Fruit fly (Drosophila melanogaster) whole organism, pupa: ENCODE data around the gene Ncc69.

ENCODE experiments used
- CG10348 ChIP-seq: fragments of 200-800 bp; sonication (Bioruptor generic); IDR thresholded peaks from 2 replicates; pipeline ENCODE4 v1.3.6; 2022; ENCODE audit warnings: missing biosample characterization, missing genetic modification characterization
- CG12605 ChIP-seq: fragments of 200-800 bp; sonication (Bioruptor generic); IDR thresholded peaks from 2 replicates; pipeline ENCODE4 v1.3.6; 2022; ENCODE audit warnings: missing biosample characterization, missing genetic modification characterization
- CG13204 ChIP-seq: fragments of 200-800 bp; sonication (Bioruptor generic); optimal IDR thresholded peaks from 2 replicates; lab custom pipeline; 2018; ENCODE audit warnings: missing biosample characterization, mild to moderate bottlenecking, missing genetic modification characterization, moderate library complexity
- CG14655 ChIP-seq: fragments of 200-800 bp; sonication (Bioruptor generic); optimal IDR thresholded peaks from 3 replicates; lab custom pipeline; 2017; ENCODE audit warnings: mild to moderate bottlenecking, missing biosample characterization, missing genetic modification reagents, missing genetic modification characterization
- CG15710 ChIP-seq: fragments of 200-800 bp; sonication (Bioruptor generic); optimal IDR thresholded peaks from 2 replicates; lab custom pipeline; 2018; ENCODE audit warnings: missing biosample characterization, mild to moderate bottlenecking, missing genetic modification characterization, moderate library complexity
- CG17806 ChIP-seq: fragments of 200-800 bp; sonication (Bioruptor generic); optimal IDR thresholded peaks from 2 replicates; lab custom pipeline; 2018; ENCODE audit warnings: missing biosample characterization, mild to moderate bottlenecking, missing genetic modification characterization, moderate library complexity
- CG32121 ChIP-seq: fragments of 200-800 bp; sonication (Bioruptor generic); IDR thresholded peaks from 2 replicates; pipeline ENCODE4 v1.3.6; 2022; ENCODE audit warnings: missing biosample characterization, missing genetic modification characterization
- CG34367 ChIP-seq: fragments of 200-800 bp; sonication (Bioruptor generic); optimal IDR thresholded peaks from 2 replicates; lab custom pipeline; 2018; ENCODE audit warnings: missing biosample characterization, mild to moderate bottlenecking, missing genetic modification characterization
- CG4496 ChIP-seq: fragments of 200-800 bp; sonication (Bioruptor generic); IDR thresholded peaks from 3 replicates; pipeline ENCODE4 v1.3.6; 2022; ENCODE audit warnings: missing biosample characterization, missing genetic modification characterization
- CG8159 ChIP-seq: fragments of 200-800 bp; sonication (Bioruptor generic); optimal IDR thresholded peaks from 3 replicates; lab custom pipeline; 2018; ENCODE audit warnings: missing biosample characterization, mild to moderate bottlenecking, missing genetic modification characterization, moderate library complexity
- CG8301 ChIP-seq: fragments of 200-800 bp; sonication (Bioruptor generic); optimal IDR thresholded peaks from 2 replicates; lab custom pipeline; 2018; ENCODE audit warnings: missing biosample characterization, mild to moderate bottlenecking, missing genetic modification characterization
- CG9948 ChIP-seq: fragments of 200-800 bp; sonication (Bioruptor generic); optimal IDR thresholded peaks from 2 replicates; lab custom pipeline; 2018; ENCODE audit warnings: missing biosample characterization, mild to moderate bottlenecking, missing genetic modification characterization, moderate library complexity
- D1 ChIP-seq: fragments of 200-800 bp; sonication (Bioruptor generic); optimal IDR thresholded peaks from 2 replicates; lab custom pipeline; 2018; ENCODE audit warnings: missing biosample characterization, mild to moderate bottlenecking, missing genetic modification characterization, moderate library complexity
- EcR ChIP-seq: fragments of 200-800 bp; sonication (Bioruptor generic); optimal IDR thresholded peaks from 3 replicates; lab custom pipeline; 2019; ENCODE audit warnings: missing biosample characterization, missing genetic modification characterization, mild to moderate bottlenecking, moderate library complexity, missing genetic modification reagents
- Ets98B ChIP-seq: fragments of 200-800 bp; sonication (Bioruptor generic); IDR thresholded peaks from 2 replicates; pipeline ENCODE4 v1.3.6; 2022; ENCODE audit warnings: missing biosample characterization, missing genetic modification characterization
- Pif1A ChIP-seq: fragments of 200-800 bp; sonication (Bioruptor generic); optimal IDR thresholded peaks from 3 replicates; lab custom pipeline; 2016; ENCODE audit warnings: missing biosample characterization, missing genetic modification characterization
- Pif1B ChIP-seq: fragments of 200-800 bp; sonication (Bioruptor generic); optimal IDR thresholded peaks from 3 replicates; lab custom pipeline; 2016; ENCODE audit warnings: missing biosample characterization, missing genetic modification characterization
- Snoo ChIP-seq: fragments of 200-800 bp; sonication (Bioruptor generic); optimal IDR thresholded peaks from 3 replicates; lab custom pipeline; 2017; ENCODE audit warnings: missing biosample characterization, mild to moderate bottlenecking, missing genetic modification characterization, inconsistent platforms
- fd96Ca ChIP-seq: fragments of 200-800 bp; sonication (Bioruptor generic); IDR thresholded peaks from 3 replicates; pipeline ENCODE4 v1.3.6; 2022; ENCODE audit warnings: missing biosample characterization, missing genetic modification characterization
- gl ChIP-seq: fragments of 200-800 bp; sonication (Bioruptor generic); optimal IDR thresholded peaks from 2 replicates; lab custom pipeline; 2018; ENCODE audit warnings: missing biosample characterization, mild to moderate bottlenecking, missing genetic modification characterization
- rn ChIP-seq: fragments of 200-800 bp; sonication (Bioruptor generic); IDR thresholded peaks from 2 replicates; pipeline ENCODE4 v1.3.6; 2022; ENCODE audit warnings: missing biosample characterization, missing genetic modification characterization

Ncc69 gene

DNA sequence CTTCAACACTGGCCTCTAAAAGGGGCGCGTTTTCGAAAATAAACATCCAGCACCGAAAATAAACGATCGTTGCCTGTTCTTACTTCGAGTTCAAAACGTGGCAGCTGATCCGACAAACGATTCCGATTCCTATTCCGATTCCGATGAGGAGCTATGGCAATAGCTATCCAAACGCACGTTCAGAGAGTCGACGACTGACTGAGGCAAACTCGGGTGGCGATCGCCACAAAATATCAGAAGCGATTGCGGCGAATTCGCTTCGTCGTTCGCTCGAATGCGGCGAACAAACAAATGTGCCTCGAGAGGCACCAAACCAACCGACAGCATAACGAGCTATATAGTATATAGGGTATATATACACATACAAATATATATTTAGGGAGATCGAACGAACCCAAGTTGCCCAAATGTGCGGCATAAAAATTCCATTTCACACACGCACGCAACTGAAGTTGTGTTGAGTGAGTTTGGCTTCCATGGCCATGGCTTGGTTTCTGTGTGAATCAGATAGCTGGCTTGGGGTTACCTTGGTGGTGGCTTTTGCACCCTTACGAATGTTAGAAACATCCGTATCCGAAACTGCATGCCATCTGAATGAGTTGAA, at the start of gene Ncc69:
Gene Ncc69, minus strand, starts transcription at position 205 of the 604 bp plus-strand sequence.
- TF ChIP-seq CG12605 (GFP tag; lab: Robert Waterston, UW) (no peak), Ets98B (GFP tag; lab: Robert Waterston, UW) (peak; percentile 26; the same call in 1 of the 2 replicates), CG17806 (tag; lab: Kevin White, UChicago) (no peak), EcR (peak; percentile 48), rn (GFP tag; lab: Robert Waterston, UW) (no peak)

DNA sequence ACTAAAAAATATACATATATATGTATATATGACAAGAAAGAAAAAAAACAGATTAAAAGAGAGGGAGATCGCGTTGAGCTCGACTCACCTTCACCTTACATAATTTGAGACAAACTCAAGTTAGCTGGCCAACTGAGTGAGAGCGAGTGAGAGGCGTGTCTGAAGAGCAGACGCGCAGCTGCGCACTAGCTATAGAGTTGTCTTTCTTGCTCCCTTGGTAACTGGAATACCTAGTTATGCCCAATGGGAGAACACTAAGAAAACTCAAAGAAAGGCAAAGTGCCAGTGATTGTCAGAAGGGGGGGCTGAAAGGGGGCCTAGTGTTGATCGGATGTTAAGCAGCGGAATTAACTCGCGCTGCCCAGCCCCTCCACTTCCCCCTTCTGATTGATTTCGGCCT, 43.2 kb upstream of the Ncc69 start:
- TF ChIP-seq CG15710: no peak
- no peak for TF ChIP-seq rn (GFP tag; lab: Robert Waterston, UW)
- TF ChIP-seq CG4496 (GFP tag; lab: Robert Waterston, UW): no peak
- TF ChIP-seq CG17806 (tag; lab: Kevin White, UChicago): no peak
- TF ChIP-seq CG8159 (tag; lab: Kevin White, UChicago): no peak
- TF ChIP-seq fd96Ca (GFP tag; lab: Robert Waterston, UW): no peak
- TF ChIP-seq, all 21 proteins: peak for 0

DNA sequence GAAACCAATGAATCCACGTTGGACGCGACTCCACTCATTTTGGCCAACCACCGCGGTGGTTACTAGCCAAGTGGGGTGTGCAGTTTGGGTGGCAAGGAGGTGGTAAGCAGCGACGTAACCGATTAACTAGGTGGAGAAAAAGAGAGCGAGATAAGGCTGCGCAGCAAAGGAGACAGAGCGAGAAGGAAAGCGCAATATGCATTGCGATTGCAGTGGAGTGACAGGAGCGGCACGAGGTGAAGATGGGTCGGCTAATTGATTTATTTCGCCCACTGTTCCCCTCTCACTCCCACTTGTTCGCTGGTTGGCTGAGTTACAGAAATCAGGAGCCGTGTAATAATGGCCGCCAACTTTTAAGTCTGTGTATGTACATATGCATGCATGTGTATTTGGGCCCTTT, 42.5 kb upstream of the Ncc69 start:
- TF ChIP-seq CG12605 (GFP tag; lab: Robert Waterston, UW) (no peak), gl (no peak), CG8301 (tag; lab: Kevin White, UChicago) (no peak), fd96Ca (GFP tag; lab: Robert Waterston, UW) (0 out of 3 replicates have a peak, but pooled peaks have one; percentile 31)

DNA sequence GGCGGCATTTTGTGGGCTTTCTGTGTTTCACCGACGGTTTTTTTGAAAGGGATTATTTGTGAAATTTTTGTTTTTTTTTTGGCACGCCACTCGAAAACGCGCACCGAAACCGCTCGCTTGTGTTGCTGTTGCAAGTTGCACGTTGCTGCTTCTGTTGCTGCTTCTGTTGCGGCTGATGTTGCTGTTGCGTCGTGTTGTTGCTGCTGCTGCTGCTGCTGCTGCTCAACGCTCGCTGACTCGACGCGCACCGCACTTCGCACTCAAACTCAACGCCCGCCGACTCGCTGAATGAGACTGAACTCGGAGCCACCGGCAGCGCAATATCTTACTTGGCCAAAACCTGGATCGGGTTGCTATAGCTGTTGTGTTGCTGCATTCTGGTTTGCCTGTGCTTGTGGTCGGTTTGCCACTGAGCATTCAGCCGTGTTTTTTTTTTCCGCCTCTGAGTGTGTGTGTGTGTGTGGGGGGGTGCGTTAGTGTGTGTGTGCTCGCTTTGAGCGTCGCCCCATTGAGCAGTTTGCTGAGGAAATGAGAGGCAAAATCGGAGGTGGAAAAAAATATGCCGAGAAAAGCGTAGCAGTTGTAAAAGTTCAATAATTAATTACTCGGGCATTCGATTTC, 41.3 kb upstream of the Ncc69 start, which contains the start of gene toe:
Gene toe, minus strand, starts transcription at position 277 of the 621 bp plus-strand sequence.
- TF ChIP-seq EcR (no peak), CG4496 (GFP tag; lab: Robert Waterston, UW) (no peak), CG17806 (tag; lab: Kevin White, UChicago) (no peak), CG32121 (GFP tag; lab: Robert Waterston, UW) (no peak), CG9948 (tag; lab: Kevin White, UChicago) (no peak), CG14655 (GFP tag; lab: Kevin White, UChicago) (no peak), rn (GFP tag; lab: Robert Waterston, UW) (no peak), CG8159 (tag; lab: Kevin White, UChicago) (no peak), Snoo (tag; lab: Kevin White, UChicago) (no peak), CG10348 (GFP tag; lab: Robert Waterston, UW) (no peak), D1 (tag; lab: Kevin White, UChicago) (no peak), fd96Ca (GFP tag; lab: Robert Waterston, UW) (no peak), CG8301 (tag; lab: Kevin White, UChicago) (no peak), gl (no peak), CG34367 (no peak), Ets98B (GFP tag; lab: Robert Waterston, UW) (no peak)

DNA sequence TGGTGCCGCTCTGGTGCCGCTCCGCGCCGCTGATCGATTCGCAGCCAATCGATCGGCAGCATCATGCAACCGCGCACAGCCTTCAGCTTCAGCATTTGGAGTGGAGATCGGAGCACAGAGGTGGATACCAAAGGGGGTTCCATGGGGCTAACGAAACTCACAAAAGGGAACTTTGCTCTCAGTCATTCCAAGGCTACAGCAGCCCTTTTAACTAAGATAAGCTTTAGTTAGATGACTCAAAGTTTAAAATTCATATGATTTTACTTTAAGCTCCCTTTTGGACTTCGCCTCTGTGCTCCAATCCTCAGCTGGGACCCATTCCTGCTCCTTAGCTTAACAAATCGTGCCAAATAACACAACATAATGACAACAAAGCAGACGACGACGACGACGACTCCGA, 29.2 kb upstream of the Ncc69 start:
- peak; percentile 2 for TF ChIP-seq CG17806 (tag; lab: Kevin White, UChicago)
- no peak for TF ChIP-seq CG34367
- peak; percentile 43 for TF ChIP-seq CG8159 (tag; lab: Kevin White, UChicago)

DNA sequence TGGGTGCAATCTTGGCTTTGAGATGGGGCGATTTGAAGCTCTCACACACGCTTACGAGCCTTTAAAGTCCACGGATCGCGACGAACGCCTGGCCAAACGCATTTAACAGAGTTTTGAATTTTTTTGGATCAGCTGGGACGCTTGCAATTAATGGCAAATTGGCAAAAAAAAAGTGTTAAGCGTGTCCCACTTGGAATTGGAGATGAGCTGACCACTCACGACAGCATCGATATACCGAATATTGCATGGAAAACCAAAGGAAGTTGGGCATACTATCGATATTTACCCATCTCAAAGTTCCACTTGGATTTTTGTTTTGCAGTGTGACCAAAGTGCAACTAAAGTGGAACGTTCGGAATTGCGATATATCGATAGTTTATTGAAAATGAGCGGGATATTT, 26.1 kb upstream of the Ncc69 start, which contains the start of gene ArfGAP1:
Gene ArfGAP1, minus strand, starts transcription at position 240 of the 400 bp plus-strand sequence.
- no peak for TF ChIP-seq CG14655 (GFP tag; lab: Kevin White, UChicago)
- peak; percentile 33; the same call in 1 of the 3 replicates for TF ChIP-seq CG4496 (GFP tag; lab: Robert Waterston, UW)
- TF ChIP-seq CG13204: no peak
- no peak for TF ChIP-seq CG10348 (GFP tag; lab: Robert Waterston, UW)
- TF ChIP-seq fd96Ca (GFP tag; lab: Robert Waterston, UW): 0 out of 3 replicates have a peak, but pooled peaks have one; percentile 19
- peak; percentile 40 for TF ChIP-seq Ets98B (GFP tag; lab: Robert Waterston, UW)
- TF ChIP-seq CG9948 (tag; lab: Kevin White, UChicago): no peak
- 0 out of 2 replicates have a peak, but pooled peaks have one; percentile 11 for TF ChIP-seq CG32121 (GFP tag; lab: Robert Waterston, UW)
- no peak for TF ChIP-seq EcR
- TF ChIP-seq gl: no peak
- no peak for TF ChIP-seq CG15710
- TF ChIP-seq CG17806 (tag; lab: Kevin White, UChicago): no peak
- TF ChIP-seq CG8301 (tag; lab: Kevin White, UChicago): no peak
- no peak for TF ChIP-seq CG8159 (tag; lab: Kevin White, UChicago)
- no peak for TF ChIP-seq Snoo (tag; lab: Kevin White, UChicago)
- TF ChIP-seq CG12605 (GFP tag; lab: Robert Waterston, UW): no peak
- no peak for TF ChIP-seq rn (GFP tag; lab: Robert Waterston, UW)
- TF ChIP-seq D1 (tag; lab: Kevin White, UChicago): no peak
- no peak for TF ChIP-seq Pif1A (GFP tag; lab: Kevin White, UChicago)
- no peak for TF ChIP-seq Pif1B (GFP tag; lab: Kevin White, UChicago)
- no peak for TF ChIP-seq CG34367
- TF ChIP-seq, all 21 proteins: peak for 4
